Fruit fly (Drosophila melanogaster) whole organism, prepupa: ENCODE measurements around the gene HINT1.

Source experiments
- CG11762 ChIP-seq: fragments of 200-800 bp; sonication (Bioruptor generic); optimal IDR thresholded peaks from 3 replicates; lab custom pipeline; 2016; ENCODE audit warnings: missing biosample characterization, missing genetic modification characterization; ENCODE audit not compliant: insufficient read depth
- Ets21C ChIP-seq: fragments of 200-800 bp; sonication (Bioruptor generic); optimal IDR thresholded peaks from 3 replicates; lab custom pipeline; 2016; ENCODE audit warnings: missing biosample characterization, missing genetic modification characterization
- Hr39 ChIP-seq: fragments of 200-800 bp; sonication (Bioruptor generic); optimal IDR thresholded peaks from 2 replicates; lab custom pipeline; 2016; ENCODE audit warnings: missing biosample characterization, missing genetic modification characterization
- Sox102F ChIP-seq: fragments of 200-800 bp; sonication (Bioruptor generic); optimal IDR thresholded peaks from 2 replicates; lab custom pipeline; 2016; ENCODE audit warnings: missing biosample characterization, mild to moderate bottlenecking, missing genetic modification characterization
- Sox14 ChIP-seq: fragments of 200-800 bp; sonication (Bioruptor generic); optimal IDR thresholded peaks from 3 replicates; lab custom pipeline; 2016; ENCODE audit warnings: missing biosample characterization, missing genetic modification characterization
- eg ChIP-seq: fragments of 200-800 bp; sonication (Bioruptor generic); IDR thresholded peaks from 3 replicates; pipeline ENCODE4 v1.3.6; 2022; ENCODE audit warnings: missing biosample characterization, missing genetic modification characterization

dm6 chr2L:2730756-2731155 lies 39.2 kb upstream of the HINT1 start:
- TF ChIP-seq Hr39 (no peak), Ets21C (no peak), eg (GFP tag; lab: Robert Waterston, UW) (no peak), Sox102F (GFP tag; lab: Kevin White, UChicago) (no peak), Sox14 (GFP tag; lab: Kevin White, UChicago) (no peak), CG11762 (no peak)
